Fruit fly (Drosophila melanogaster) whole organism, prepupa: ENCODE data around the gene m.

ENCODE experiments used
- Blimp-1 ChIP-seq: fragments of 200-800 bp; sonication (Bioruptor generic); optimal IDR thresholded peaks from 3 replicates; lab custom pipeline; 2017; ENCODE audit warnings: missing biosample characterization, missing genetic modification characterization, mild to moderate bottlenecking, moderate library complexity, missing genetic modification reagents
- CG10631 ChIP-seq: fragments of 200-800 bp; sonication (Bioruptor generic); optimal IDR thresholded peaks from 2 replicates; lab custom pipeline; 2016; ENCODE audit warnings: missing biosample characterization, missing genetic modification characterization
- CG11294 ChIP-seq: fragments of 200-800 bp; sonication (Bioruptor generic); IDR thresholded peaks from 2 replicates; pipeline ENCODE4 v1.3.6; 2022; ENCODE audit warnings: missing biosample characterization, missing genetic modification characterization
- CG11762 ChIP-seq: fragments of 200-800 bp; sonication (Bioruptor generic); optimal IDR thresholded peaks from 3 replicates; lab custom pipeline; 2016; ENCODE audit warnings: missing biosample characterization, missing genetic modification characterization; ENCODE audit not compliant: insufficient read depth
- CG15336 ChIP-seq: fragments of 200-800 bp; sonication (Bioruptor generic); IDR thresholded peaks from 2 replicates; pipeline ENCODE4 v1.3.6; 2022; ENCODE audit warnings: missing biosample characterization, missing genetic modification characterization
- CG3032 ChIP-seq: fragments of 200-800 bp; optimal IDR thresholded peaks from 2 replicates; lab custom pipeline; 2019; ENCODE audit warnings: missing biosample characterization, mild to moderate bottlenecking, missing genetic modification characterization, moderate library complexity
- CG31627 ChIP-seq: fragments of 200-800 bp; sonication (Bioruptor generic); optimal IDR thresholded peaks from 3 replicates; lab custom pipeline; 2016; ENCODE audit warnings: missing biosample characterization, missing genetic modification characterization
- CG32006 ChIP-seq: fragments of 200-800 bp; sonication (Bioruptor generic); optimal IDR thresholded peaks from 3 replicates; lab custom pipeline; 2017; ENCODE audit warnings: missing biosample characterization, mild to moderate bottlenecking, missing genetic modification characterization
- CG34406 ChIP-seq: fragments of 200-800 bp; sonication (Bioruptor generic); optimal IDR thresholded peaks from 3 replicates; lab custom pipeline; 2016; ENCODE audit warnings: missing biosample characterization, missing genetic modification characterization
- CG3919 ChIP-seq: fragments of 200-800 bp; sonication (Bioruptor generic); optimal IDR thresholded peaks from 3 replicates; lab custom pipeline; 2016; ENCODE audit warnings: missing biosample characterization, missing genetic modification characterization
- CG4318 ChIP-seq: fragments of 200-800 bp; sonication (Bioruptor generic); optimal IDR thresholded peaks from 3 replicates; lab custom pipeline; 2017; ENCODE audit warnings: missing biosample characterization, mild to moderate bottlenecking, missing genetic modification characterization
- CG6276 ChIP-seq: fragments of 200-800 bp; sonication (Bioruptor generic); optimal IDR thresholded peaks from 2 replicates; lab custom pipeline; 2017; ENCODE audit warnings: missing biosample characterization, mild to moderate bottlenecking, missing genetic modification characterization
- CG6792 ChIP-seq: fragments of 200-800 bp; sonication (Bioruptor generic); optimal IDR thresholded peaks from 3 replicates; lab custom pipeline; 2016; ENCODE audit warnings: missing biosample characterization, missing genetic modification characterization
- CG6808 ChIP-seq: fragments of 200-800 bp; sonication (Bioruptor generic); optimal IDR thresholded peaks from 3 replicates; lab custom pipeline; 2017; ENCODE audit warnings: missing biosample characterization, missing genetic modification characterization, mild to moderate bottlenecking, moderate library complexity, missing genetic modification reagents
- CG7368 ChIP-seq: fragments of 200-800 bp; sonication (Bioruptor generic); optimal IDR thresholded peaks from 3 replicates; lab custom pipeline; 2016; ENCODE audit warnings: missing biosample characterization, missing genetic modification characterization
- CG8119 ChIP-seq: fragments of 200-800 bp; sonication (Bioruptor generic); IDR thresholded peaks from 3 replicates; pipeline ENCODE4 v1.3.6; 2022; ENCODE audit warnings: missing biosample characterization, missing genetic modification characterization
- CG8319 ChIP-seq: fragments of 200-800 bp; sonication (Bioruptor generic); optimal IDR thresholded peaks from 3 replicates; lab custom pipeline; 2016; ENCODE audit warnings: missing biosample characterization, missing genetic modification characterization
- CG8632 ChIP-seq: fragments of 200-800 bp; sonication (Bioruptor generic); optimal IDR thresholded peaks from 3 replicates; lab custom pipeline; 2016; ENCODE audit warnings: missing biosample characterization, missing genetic modification characterization
- CG9139 ChIP-seq: fragments of 200-800 bp; sonication (Bioruptor generic); optimal IDR thresholded peaks from 3 replicates; lab custom pipeline; 2017; ENCODE audit warnings: missing biosample characterization, mild to moderate bottlenecking, missing genetic modification characterization
- Eip75B ChIP-seq: fragments of 200-800 bp; sonication (Bioruptor generic); optimal IDR thresholded peaks from 3 replicates; lab custom pipeline; 2016; ENCODE audit warnings: missing biosample characterization, missing genetic modification characterization
- Eip78C ChIP-seq: fragments of 200-800 bp; sonication (Bioruptor generic); peaks from one replicate; lab custom pipeline; 2016; ENCODE audit warnings: missing biosample characterization, missing genetic modification characterization
- Eip93F ChIP-seq: fragments of 200-800 bp; sonication (Bioruptor generic); optimal IDR thresholded peaks from 2 replicates; lab custom pipeline; 2016; ENCODE audit warnings: missing biosample characterization, mild to moderate bottlenecking, missing genetic modification characterization
- Ets96B ChIP-seq: fragments of 200-800 bp; optimal IDR thresholded peaks from 2 replicates; lab custom pipeline; 2019; ENCODE audit warnings: missing biosample characterization, mild to moderate bottlenecking, missing genetic modification characterization, moderate library complexity
- Hr38 ChIP-seq: sonication (Bioruptor generic); optimal IDR thresholded peaks from 2 replicates; lab custom pipeline; 2016; ENCODE audit warnings: missing biosample characterization, missing genetic modification characterization
- Hr39 ChIP-seq: fragments of 200-800 bp; sonication (Bioruptor generic); optimal IDR thresholded peaks from 2 replicates; lab custom pipeline; 2016; ENCODE audit warnings: missing biosample characterization, missing genetic modification characterization
- Hr4 ChIP-seq: fragments of 200-800 bp; sonication (Bioruptor generic); optimal IDR thresholded peaks from 3 replicates; lab custom pipeline; 2016; ENCODE audit warnings: missing biosample characterization, missing genetic modification characterization
- Lpt ChIP-seq: fragments of 200-800 bp; sonication (Bioruptor generic); optimal IDR thresholded peaks from 3 replicates; lab custom pipeline; 2016; ENCODE audit warnings: missing biosample characterization, missing genetic modification characterization
- Met ChIP-seq: fragments of 200-800 bp; sonication (Bioruptor generic); optimal IDR thresholded peaks from 3 replicates; lab custom pipeline; 2016; ENCODE audit warnings: missing biosample characterization, missing genetic modification characterization
- OdsH ChIP-seq: fragments of 200-800 bp; sonication (Bioruptor generic); optimal IDR thresholded peaks from 3 replicates; lab custom pipeline; 2016; ENCODE audit warnings: missing biosample characterization, missing genetic modification characterization
- Smox ChIP-seq: fragments of 200-800 bp; sonication (Bioruptor generic); optimal IDR thresholded peaks from 3 replicates; lab custom pipeline; 2016; ENCODE audit warnings: missing biosample characterization, missing genetic modification characterization
- Sox102F ChIP-seq: fragments of 200-800 bp; sonication (Bioruptor generic); optimal IDR thresholded peaks from 2 replicates; lab custom pipeline; 2016; ENCODE audit warnings: missing biosample characterization, mild to moderate bottlenecking, missing genetic modification characterization
- Sox14 ChIP-seq: fragments of 200-800 bp; sonication (Bioruptor generic); optimal IDR thresholded peaks from 3 replicates; lab custom pipeline; 2016; ENCODE audit warnings: missing biosample characterization, missing genetic modification characterization
- Sox15 ChIP-seq: fragments of 200-800 bp; sonication (Bioruptor generic); optimal IDR thresholded peaks from 3 replicates; lab custom pipeline; 2016; ENCODE audit warnings: missing biosample characterization, missing genetic modification characterization
- achi ChIP-seq: fragments of 200-800 bp; sonication (Bioruptor generic); optimal IDR thresholded peaks from 3 replicates; lab custom pipeline; 2016; ENCODE audit warnings: missing biosample characterization, missing genetic modification characterization
- dsx ChIP-seq: fragments of 200-800 bp; optimal IDR thresholded peaks from 3 replicates; lab custom pipeline; 2019; ENCODE audit warnings: missing biosample characterization, mild to moderate bottlenecking, missing genetic modification characterization, moderate library complexity; ENCODE audit not compliant: poor library complexity, severe bottlenecking
- eg ChIP-seq: fragments of 200-800 bp; sonication (Bioruptor generic); IDR thresholded peaks from 3 replicates; pipeline ENCODE4 v1.3.6; 2022; ENCODE audit warnings: missing biosample characterization, missing genetic modification characterization
- esn ChIP-seq: fragments of 200-800 bp; sonication (Bioruptor generic); optimal IDR thresholded peaks from 2 replicates; lab custom pipeline; 2016; ENCODE audit warnings: missing biosample characterization, mild to moderate bottlenecking, missing genetic modification characterization, moderate library complexity
- fd59A ChIP-seq: fragments of 200-800 bp; sonication (Bioruptor generic); optimal IDR thresholded peaks from 2 replicates; lab custom pipeline; 2017; ENCODE audit warnings: missing biosample characterization, mild to moderate bottlenecking, missing genetic modification characterization, missing genetic modification reagents
- fd85E ChIP-seq: fragments of 200-800 bp; sonication (Bioruptor generic); optimal IDR thresholded peaks from 3 replicates; lab custom pipeline; 2016; ENCODE audit warnings: missing biosample characterization, missing genetic modification characterization
- fkh ChIP-seq: fragments of 200-800 bp; sonication (Bioruptor generic); optimal IDR thresholded peaks from 3 replicates; lab custom pipeline; 2017; ENCODE audit warnings: missing biosample characterization, mild to moderate bottlenecking, missing genetic modification characterization, moderate library complexity
- lz ChIP-seq: fragments of 200-800 bp; sonication (Bioruptor generic); optimal IDR thresholded peaks from 3 replicates; lab custom pipeline; 2016; ENCODE audit warnings: missing biosample characterization, missing genetic modification characterization
- net ChIP-seq: fragments of 200-800 bp; sonication (Bioruptor generic); optimal IDR thresholded peaks from 3 replicates; lab custom pipeline; 2016; ENCODE audit warnings: missing biosample characterization, missing genetic modification characterization
- pdm3 ChIP-seq: fragments of 200-800 bp; sonication (Bioruptor generic); optimal IDR thresholded peaks from 3 replicates; lab custom pipeline; 2016; ENCODE audit warnings: missing biosample characterization, missing genetic modification characterization
- salr ChIP-seq, 2 experiments: fragments of 200-800 bp; sonication (Bioruptor generic); optimal IDR thresholded peaks; 3 replicates each; lab custom pipeline; 2016 to 2018; ENCODE audit warnings: missing biosample characterization in 2 of 2, missing genetic modification characterization in 2 of 2, mild to moderate bottlenecking in 1 of 2
- spab ChIP-seq: fragments of 200-800 bp; sonication (Bioruptor generic); optimal IDR thresholded peaks from 2 replicates; lab custom pipeline; 2017; ENCODE audit warnings: missing biosample characterization, mild to moderate bottlenecking, missing genetic modification characterization, missing genetic modification reagents
- ss ChIP-seq, 2 experiments: fragments of 200-800 bp; sonication (Bioruptor generic); optimal IDR thresholded peaks; 2 replicates in 1 of 2; 3 replicates in 1 of 2; lab custom pipeline; 2017 to 2018; ENCODE audit warnings: mild to moderate bottlenecking in 2 of 2, missing biosample characterization in 2 of 2, missing genetic modification characterization in 2 of 2, moderate library complexity in 1 of 2
- svp ChIP-seq: fragments of 200-800 bp; sonication (Bioruptor generic); peaks from one replicate; lab custom pipeline; 2016; ENCODE audit warnings: missing biosample characterization, missing genetic modification characterization
- topi ChIP-seq: fragments of 200-800 bp; sonication (Bioruptor generic); optimal IDR thresholded peaks from 3 replicates; lab custom pipeline; 2016; ENCODE audit warnings: missing biosample characterization, missing genetic modification characterization

Gene m

DNA sequence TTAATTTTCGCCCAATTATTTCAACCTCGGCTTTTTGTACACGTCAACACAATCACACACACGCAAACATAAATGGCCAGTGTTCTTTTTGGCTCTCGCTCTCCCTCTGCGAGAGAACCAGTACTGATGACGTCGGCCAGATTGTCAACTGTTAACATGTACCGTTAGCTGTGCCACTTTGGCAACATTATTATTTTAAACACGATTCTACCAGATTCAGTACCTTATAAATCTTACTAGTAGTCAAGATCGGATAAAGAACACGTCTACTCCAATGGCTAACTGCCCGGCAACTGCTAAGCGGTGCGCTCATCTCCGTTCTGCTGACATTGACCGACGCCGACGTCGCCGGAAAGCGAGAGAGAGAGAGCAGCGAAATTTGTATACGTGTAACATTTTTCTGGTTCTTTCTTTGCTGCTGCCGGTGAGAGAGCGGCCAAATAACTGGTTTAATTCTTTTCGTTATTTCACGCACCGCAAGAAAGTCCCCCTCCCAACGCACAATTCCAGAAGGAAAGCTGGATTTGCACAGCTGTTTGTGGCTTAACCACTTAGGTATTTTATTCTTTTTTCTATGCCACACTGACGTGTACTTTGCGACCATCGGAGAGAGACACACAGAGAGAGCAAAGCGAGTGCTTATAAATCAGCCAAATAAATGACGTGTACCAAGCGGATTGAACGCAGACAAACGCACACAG is 51.1 kb downstream of the m start (continued):
- TF ChIP-seq CG6808 (GFP tag; lab: Kevin White, UChicago) (peak; percentile 30), ss (GFP tag; optimal IDR thresholded peaks at IDR 0.05; lab: Kevin White, UChicago) (peak; percentile 18 to 42), CG11294 (no peak), CG6276 (GFP tag; lab: Kevin White, UChicago) (peak; percentile 45), net (GFP tag; lab: Kevin White, UChicago) (no peak), spab (no peak), CG3032 (tag; lab: Kevin White, UChicago) (no peak), CG32006 (GFP tag; lab: Kevin White, UChicago) (no peak), CG4318 (GFP tag; lab: Kevin White, UChicago) (no peak), CG31627 (GFP tag; lab: Kevin White, UChicago) (no peak), fkh (GFP tag; lab: Kevin White, UChicago) (peak; percentile 33)

DNA sequence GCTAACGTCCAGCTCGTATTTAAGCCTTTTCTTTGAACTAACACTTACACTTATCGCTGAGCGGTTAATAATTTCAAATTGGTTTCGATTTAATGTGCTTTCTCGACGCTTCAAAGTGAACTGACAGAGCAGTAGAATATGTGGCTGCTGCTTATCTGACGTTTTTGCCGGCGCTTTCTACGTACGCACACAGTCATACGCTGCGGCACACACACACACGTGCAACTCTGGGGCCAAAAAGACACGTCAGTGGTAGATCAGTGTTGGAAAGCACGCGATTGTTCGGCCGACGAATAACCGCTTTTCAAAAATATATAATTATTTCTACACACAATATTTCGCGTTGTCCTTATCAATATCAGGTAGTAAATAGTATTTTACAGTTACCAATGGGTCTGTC is 52.1 kb downstream of the m start:
- no peak for TF ChIP-seq Sox102F (GFP tag; lab: Kevin White, UChicago)
- peak; percentile 37 for TF ChIP-seq CG6808 (GFP tag; lab: Kevin White, UChicago)
- TF ChIP-seq net (GFP tag; lab: Kevin White, UChicago), result peak; percentile 20
- no peak for TF ChIP-seq Hr39 (GFP tag; lab: Kevin White, UChicago)
- peak; percentile 7 for TF ChIP-seq dsx (GFP tag; lab: Kevin White, UChicago)
- TF ChIP-seq Eip75B, result no peak
- no peak for TF ChIP-seq fd59A
- TF ChIP-seq Hr38 (GFP tag; lab: Kevin White, UChicago), result no peak
- TF ChIP-seq Ets96B (tag; lab: Kevin White, UChicago), result no peak
- TF ChIP-seq CG10631, result no peak
- peak; percentile 7 for TF ChIP-seq topi (GFP tag; lab: Kevin White, UChicago)
- TF ChIP-seq CG3919 (GFP tag; lab: Kevin White, UChicago), result peak; percentile 12
- TF ChIP-seq pdm3 (GFP tag; lab: Kevin White, UChicago), result no peak
- TF ChIP-seq Smox, result no peak
- no peak for TF ChIP-seq spab
- TF ChIP-seq esn (GFP tag; lab: Kevin White, UChicago), result peak; percentile 29
- no peak for TF ChIP-seq CG6276 (GFP tag; lab: Kevin White, UChicago)
- TF ChIP-seq CG11762 (GFP tag; lab: Kevin White, UChicago), result no peak
- peak; percentile 87 for TF ChIP-seq svp (GFP tag; lab: Kevin White, UChicago)
- no peak; the same call in 2 of the 3 replicates for TF ChIP-seq CG8119 (GFP tag; lab: Robert Waterston, UW)
- no peak for TF ChIP-seq CG6792 (GFP tag; lab: Kevin White, UChicago)
- TF ChIP-seq Hr4, result no peak
- TF ChIP-seq CG34406 (GFP tag; lab: Kevin White, UChicago), result no peak
- peak; percentile 37 for TF ChIP-seq Met (GFP tag; lab: Kevin White, UChicago)
- TF ChIP-seq Lpt (GFP tag; lab: Kevin White, UChicago), result no peak
- TF ChIP-seq CG11294, result no peak
- no peak for TF ChIP-seq Sox15
- no peak for TF ChIP-seq CG9139 (GFP tag; lab: Kevin White, UChicago)
- no peak for TF ChIP-seq Blimp-1 (GFP tag; lab: Kevin White, UChicago)
- TF ChIP-seq CG8319 (GFP tag; lab: Kevin White, UChicago), result no peak
- TF ChIP-seq achi (GFP tag; lab: Kevin White, UChicago), result peak; percentile 88
- peak in 1 of 2 experiments; percentile 35 for TF ChIP-seq ss (GFP tag; optimal IDR thresholded peaks at IDR 0.05; lab: Kevin White, UChicago)
- peak; percentile 46 for TF ChIP-seq Eip93F (GFP tag; lab: Kevin White, UChicago)
- peak; percentile 41 for TF ChIP-seq Eip78C (GFP tag; lab: Kevin White, UChicago)
- no peak for TF ChIP-seq CG7368 (GFP tag; lab: Kevin White, UChicago)
- TF ChIP-seq fkh (GFP tag; lab: Kevin White, UChicago), result no peak
- no peak for TF ChIP-seq lz (GFP tag; lab: Kevin White, UChicago)
- no peak for TF ChIP-seq CG4318 (GFP tag; lab: Kevin White, UChicago)
- TF ChIP-seq OdsH (GFP tag; lab: Kevin White, UChicago), result peak; percentile 4
- 0 out of 3 replicates have a peak, but pooled peaks have one; percentile 41 for TF ChIP-seq eg
- TF ChIP-seq CG15336 (GFP tag; lab: Robert Waterston, UW), result 0 out of 2 replicates have a peak, but pooled peaks have one; percentile 12
- TF ChIP-seq Sox14 (GFP tag; lab: Kevin White, UChicago), result no peak
- TF ChIP-seq salr (GFP tag; optimal IDR thresholded peaks at IDR 0.05; lab: Kevin White, UChicago), result no peak
- TF ChIP-seq fd85E (GFP tag; lab: Kevin White, UChicago), result no peak
- no peak for TF ChIP-seq CG8632 (GFP tag; lab: Kevin White, UChicago)
